Worm (Caenorhabditis elegans) whole organism, late embryonic: ENCODE measurements around the gene F34D10.8.

Experiments used
- Y22D7AL.16 ChIP-seq: sonication (generic microtip); optimal IDR thresholded peaks from 2 replicates; lab custom pipeline; 2016; ENCODE audit warnings: missing genetic modification characterization, missing compliant biosample characterization
- ahr-1 ChIP-seq: sonication (generic microtip); optimal IDR thresholded peaks from 2 replicates; lab custom pipeline; 2016; ENCODE audit warnings: missing genetic modification characterization, missing compliant biosample characterization
- ama-1 ChIP-seq: fragments of 150-350 bp; optimal IDR thresholded peaks from 2 replicates; lab custom pipeline; 2014
- ceh-31 ChIP-seq: sonication (generic microtip); optimal IDR thresholded peaks from 2 replicates; lab custom pipeline; 2016; ENCODE audit warnings: missing genetic modification characterization, missing compliant biosample characterization
- dve-1 ChIP-seq: sonication (generic microtip); optimal IDR thresholded peaks from 2 replicates; lab custom pipeline; 2017; ENCODE audit warnings: antibody characterized with exemption, mild to moderate bottlenecking, missing genetic modification characterization, missing compliant biosample characterization
- elt-2 ChIP-seq: sonication (generic microtip); optimal IDR thresholded peaks from 2 replicates; lab custom pipeline; 2016; ENCODE audit warnings: missing genetic modification reagents, missing genetic modification characterization, missing compliant biosample characterization
- hlh-30 ChIP-seq: sonication (generic microtip); optimal IDR thresholded peaks from 2 replicates; lab custom pipeline; 2017; ENCODE audit warnings: antibody characterized with exemption, missing genetic modification characterization, missing compliant biosample characterization; ENCODE audit not compliant: insufficient read depth
- sdc-2 ChIP-seq: sonication (generic microtip); optimal IDR thresholded peaks from 2 replicates; lab custom pipeline; 2016; ENCODE audit warnings: missing genotype, missing genetic modification characterization, missing compliant biosample characterization
- zip-5 ChIP-seq: sonication (generic microtip); optimal IDR thresholded peaks from 2 replicates; lab custom pipeline; 2016; ENCODE audit warnings: missing genetic modification characterization, missing compliant biosample characterization

DNA sequence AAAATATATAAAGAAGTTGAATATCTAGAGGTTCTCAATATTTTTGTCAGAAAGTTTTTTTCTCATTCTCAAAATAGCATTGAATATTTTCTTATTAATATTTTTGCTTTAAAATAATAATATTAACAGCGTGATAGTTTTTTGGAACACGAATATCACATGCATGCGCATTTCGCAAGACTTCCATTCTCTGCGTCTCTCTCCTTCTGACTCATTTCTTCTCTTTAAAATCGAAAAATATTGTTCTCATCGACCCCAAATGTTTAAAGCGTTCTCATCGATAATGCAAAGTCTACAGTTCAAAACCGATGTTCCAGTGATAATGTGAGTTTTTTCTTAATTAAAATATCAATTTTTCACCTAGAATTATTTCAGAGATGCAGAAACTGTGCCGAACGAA is 27.2 kb upstream of the F34D10.8 start, which contains the start of gene C14B1.3:
- TF ChIP-seq sdc-2 (tag; lab: Kevin White, UChicago) (no peak), hlh-30 (peak; percentile 45), elt-2 (tag; lab: Kevin White, UChicago) (no peak), ahr-1 (no peak), Y22D7AL.16 (tag; lab: Kevin White, UChicago) (no peak), zip-5 (no peak), ama-1 (no peak), ceh-31 (tag; lab: Kevin White, UChicago) (no peak), dve-1 (tag; lab: Kevin White, UChicago) (no peak)
